Worm (Caenorhabditis elegans): ENCODE results near the gene nspb-2.
"Not testable (repeated sequence)": the region's sequence is repeated elsewhere in the genome, so short reads cannot be mapped to it uniquely, and the experiment has no call there.

DNA sequence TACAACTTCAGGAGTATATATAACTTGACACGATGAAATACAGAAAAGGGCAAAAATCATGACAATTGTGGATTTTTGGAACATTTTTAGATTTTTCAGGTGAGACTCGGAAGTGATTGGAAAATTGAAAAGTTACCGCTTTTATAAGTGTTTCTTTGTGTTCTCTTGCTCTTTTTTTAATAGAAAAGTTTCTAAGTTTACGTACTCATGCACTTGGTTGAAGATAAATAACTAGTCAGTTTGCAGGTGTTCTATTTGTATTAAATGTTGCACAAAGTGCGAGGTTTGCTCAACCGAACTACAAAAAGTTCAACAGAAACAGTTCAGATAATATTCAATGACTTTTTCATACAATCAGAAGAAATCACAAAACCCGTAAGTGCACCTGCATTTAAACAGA, 3.4 kb downstream of the nspb-2 start, which contains the start of gene nspb-3:
- not testable (repeated sequence) for TF ChIP-seq R02D3.7 (tag; optimal IDR thresholded peaks at IDR 0.05); lsy-2 (tag; optimal IDR thresholded peaks at IDR 0.05); elt-3 (tag; optimal IDR thresholded peaks at IDR 0.05); alr-1 (tag; optimal IDR thresholded peaks at IDR 0.05); lin-11 (tag; optimal IDR thresholded peaks at IDR 0.05); ztf-11 (tag; optimal IDR thresholded peaks at IDR 0.05); nhr-237 (tag; optimal IDR thresholded peaks at IDR 0.05); nhr-25 (tag; optimal IDR thresholded peaks at IDR 0.05); elt-1 (tag; optimal IDR thresholded peaks at IDR 0.05); ama-1 (optimal IDR thresholded peaks at IDR 0.05); skn-1 (tag; optimal IDR thresholded peaks at IDR 0.05)
